Fruit fly (Drosophila melanogaster): ENCODE results near the gene Tom40.

Gene Tom40

dm6 chrX:7703001-7703864 is 33.5 kb upstream of the Tom40 start:
- TF ChIP-seq ss (GFP tag; optimal IDR thresholded peaks at IDR 0.05) = peak; percentile 75 to 88
- TF ChIP-seq CG3032 (tag; optimal IDR thresholded peaks at IDR 0.05) = peak; percentile 63
- peak; percentile 88 for TF ChIP-seq eg (GFP tag; IDR thresholded peaks at IDR 0.05)
- peak; percentile 39 for TF ChIP-seq CG10631 (GFP tag; optimal IDR thresholded peaks at IDR 0.05)
- TF ChIP-seq OdsH (GFP tag; optimal IDR thresholded peaks at IDR 0.05) = peak; percentile 24
- peak; percentile 81 for TF ChIP-seq CG16779 (tag; optimal IDR thresholded peaks at IDR 0.05)
- TF ChIP-seq Ets21C (GFP tag; optimal IDR thresholded peaks at IDR 0.05) = peak; percentile 17
- TF ChIP-seq CG15336 (GFP tag; IDR thresholded peaks at IDR 0.05) = peak; percentile 86
- peak; percentile 46 for TF ChIP-seq Lpt (GFP tag; optimal IDR thresholded peaks at IDR 0.05)
- TF ChIP-seq achi (GFP tag; optimal IDR thresholded peaks at IDR 0.05) = peak; percentile 30
- peak; percentile 38 for TF ChIP-seq Blimp-1 (GFP tag; optimal IDR thresholded peaks at IDR 0.05)
- TF ChIP-seq fkh (GFP tag; optimal IDR thresholded peaks at IDR 0.05) = peak; percentile 64
- TF ChIP-seq CG3919 (GFP tag; optimal IDR thresholded peaks at IDR 0.05) = peak; percentile 38
- TF ChIP-seq CG31627 (GFP tag; optimal IDR thresholded peaks at IDR 0.05) = peak; percentile 14
- peak; percentile 27 for TF ChIP-seq fd59A (GFP tag; optimal IDR thresholded peaks at IDR 0.05)
- TF ChIP-seq CG6276 (GFP tag; optimal IDR thresholded peaks at IDR 0.05) = peak; percentile 64
- peak; percentile 96 for TF ChIP-seq Eip75B (GFP tag; optimal IDR thresholded peaks at IDR 0.05)
- TF ChIP-seq CG11762 (GFP tag; optimal IDR thresholded peaks at IDR 0.05; ENCODE audit: insufficient read depth) = peak; percentile 15
- peak in 1 of 2 experiments; percentile 28 for TF ChIP-seq salr (GFP tag; optimal IDR thresholded peaks at IDR 0.05)
- TF ChIP-seq Smox (GFP tag; optimal IDR thresholded peaks at IDR 0.05) = peak; percentile 20
- peak; percentile 97 for TF ChIP-seq Eip93F (GFP tag; optimal IDR thresholded peaks at IDR 0.05)
- peak; percentile 85 for TF ChIP-seq dsx (GFP tag; optimal IDR thresholded peaks at IDR 0.05; ENCODE audit: poor library complexity, severe bottlenecking)
- TF ChIP-seq Hr4 (GFP tag; optimal IDR thresholded peaks at IDR 0.05) = peak; percentile 94
- TF ChIP-seq Sox102F (GFP tag; optimal IDR thresholded peaks at IDR 0.05) = peak; percentile 58
- peak; percentile 38 for TF ChIP-seq cyc (GFP tag; optimal IDR thresholded peaks at IDR 0.05)
- TF ChIP-seq vri (GFP tag; optimal IDR thresholded peaks at IDR 0.05) = peak; percentile 25
- TF ChIP-seq Met (GFP tag; optimal IDR thresholded peaks at IDR 0.05) = peak; percentile 85
- peak; percentile 43 for TF ChIP-seq CG1621 (tag; optimal IDR thresholded peaks at IDR 0.05)
- TF ChIP-seq CG6808 (GFP tag; optimal IDR thresholded peaks at IDR 0.05) = peak; percentile 26
- TF ChIP-seq lz (GFP tag; optimal IDR thresholded peaks at IDR 0.05) = peak; percentile 24
- peak; percentile 10 for TF ChIP-seq CG10669 (GFP tag; optimal IDR thresholded peaks at IDR 0.05)
- TF ChIP-seq CG11294 (GFP tag; IDR thresholded peaks at IDR 0.05) = peak; percentile 63
- TF ChIP-seq CG32006 (GFP tag; optimal IDR thresholded peaks at IDR 0.05) = peak; percentile 56
- peak; percentile 20 for TF ChIP-seq CG7368 (GFP tag; optimal IDR thresholded peaks at IDR 0.05)
- TF ChIP-seq Ets96B (tag; optimal IDR thresholded peaks at IDR 0.05) = peak; percentile 24
- peak; percentile 67 for TF ChIP-seq Sox14 (GFP tag; optimal IDR thresholded peaks at IDR 0.05)
- TF ChIP-seq dac (GFP tag; optimal IDR thresholded peaks at IDR 0.05) = peak; percentile 10
- TF ChIP-seq CG8632 (GFP tag; optimal IDR thresholded peaks at IDR 0.05) = peak; percentile 6
- peak; percentile 98 for TF ChIP-seq Eip78C (GFP tag)
- TF ChIP-seq esn (GFP tag; optimal IDR thresholded peaks at IDR 0.05) = peak; percentile 45
- peak; percentile 75 for TF ChIP-seq Gug (GFP tag; IDR thresholded peaks at IDR 0.05)
- TF ChIP-seq CG4318 (GFP tag; optimal IDR thresholded peaks at IDR 0.05) = peak; percentile 37
- peak; percentile 86 for TF ChIP-seq CG6163 (GFP tag; IDR thresholded peaks at IDR 0.05)
- TF ChIP-seq CG6792 (GFP tag; optimal IDR thresholded peaks at IDR 0.05) = peak; percentile 35
- peak; percentile 23 for TF ChIP-seq acj6 (GFP tag; optimal IDR thresholded peaks at IDR 0.05)
- peak; percentile 98 for TF ChIP-seq svp (GFP tag)
- TF ChIP-seq pdm3 (GFP tag; optimal IDR thresholded peaks at IDR 0.05) = peak; percentile 52
- TF ChIP-seq CG8119 (GFP tag; IDR thresholded peaks at IDR 0.05) = peak; percentile 75
- peak; percentile 13 for TF ChIP-seq topi (GFP tag; optimal IDR thresholded peaks at IDR 0.05)
- peak; percentile 48 for TF ChIP-seq Hr39 (GFP tag; optimal IDR thresholded peaks at IDR 0.05)
